Fruit fly (Drosophila melanogaster): ENCODE measurements around the gene sky.

The sky gene

DNA sequence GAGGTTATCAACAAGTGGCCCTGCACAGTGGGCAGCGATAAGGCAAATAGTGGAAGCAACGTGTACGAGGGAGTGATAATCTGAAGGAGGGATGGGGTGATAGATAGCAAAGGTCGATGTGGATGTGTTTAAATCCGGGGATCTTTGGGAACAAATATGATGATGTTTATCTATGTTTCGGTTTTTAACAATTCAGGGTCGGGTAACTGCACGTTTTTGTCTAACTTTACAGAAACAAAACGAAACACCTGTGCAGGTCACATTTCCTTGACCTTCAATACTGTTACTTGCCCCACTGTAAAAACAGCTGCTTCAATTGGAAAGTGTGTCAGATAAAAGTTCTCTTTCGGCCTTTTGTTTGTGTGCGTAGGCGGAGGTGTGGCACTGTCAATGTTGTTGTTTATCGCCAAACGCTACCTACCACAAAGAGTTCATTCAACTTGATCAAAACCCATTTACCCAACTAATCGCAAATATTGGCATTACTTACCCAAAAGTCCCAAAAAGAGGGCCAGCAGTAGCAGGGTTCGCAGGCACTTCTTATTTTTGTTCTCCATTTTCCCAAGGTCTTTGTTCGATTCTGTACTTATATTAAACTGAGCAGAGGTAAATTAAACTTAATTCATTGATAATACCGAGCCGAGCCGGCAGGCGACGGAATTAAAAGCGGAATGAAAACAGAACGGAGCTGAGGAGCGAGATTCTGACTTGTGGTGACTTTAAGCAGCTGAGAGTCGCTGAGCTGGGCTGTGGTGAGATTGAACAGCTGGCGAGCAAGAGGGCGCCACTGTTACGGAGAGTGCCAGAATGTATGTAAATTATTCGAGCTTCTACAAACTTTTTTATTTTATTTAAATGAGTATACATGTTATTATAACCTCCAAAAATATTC, 3.7 kb upstream of the sky start, which contains the start of gene Mtp:
Gene Mtp (minus strand): TSS at position 681 of the 892 bp plus-strand sequence.
- TF ChIP-seq Dll (optimal IDR thresholded peaks at IDR 0.05) (no peak), EcR (GFP tag; optimal IDR thresholded peaks at IDR 0.05) (peak; percentile 57 to 58)

DNA sequence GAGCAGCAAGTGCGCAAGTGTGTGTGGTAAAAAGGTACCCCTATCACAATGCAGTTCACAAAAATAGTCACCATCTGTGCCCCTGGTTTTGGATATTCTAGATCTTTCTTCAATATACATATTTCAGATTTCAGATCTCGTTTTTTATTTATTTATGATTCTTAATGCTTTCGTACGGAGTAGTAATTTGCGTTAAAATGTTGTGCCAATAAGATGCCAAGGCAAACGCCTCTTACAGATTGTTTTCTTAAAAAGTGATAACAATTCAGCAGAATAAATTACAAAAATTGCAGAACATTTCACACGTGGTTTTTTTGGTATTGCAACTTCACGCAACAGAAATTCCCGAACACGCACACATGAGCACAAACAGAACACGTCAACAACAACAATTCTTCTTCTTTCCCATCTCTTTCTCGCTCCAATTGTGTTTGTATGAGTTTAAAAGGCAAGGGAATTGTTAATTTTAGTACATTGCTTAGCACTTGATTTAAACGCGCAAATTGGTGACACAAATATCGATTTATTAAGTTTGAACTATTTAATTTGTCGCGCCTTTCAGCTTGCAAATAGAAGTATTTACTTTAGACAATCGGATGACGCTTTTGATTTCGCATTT, 566 bp downstream of the sky start:
- no peak for TF ChIP-seq Dll (optimal IDR thresholded peaks at IDR 0.05)
- no peak for TF ChIP-seq EcR (GFP tag; optimal IDR thresholded peaks at IDR 0.05)
- TF ChIP-seq psq (optimal IDR thresholded peaks at IDR 0.05) = no peak
- TF ChIP-seq CG8478 (optimal IDR thresholded peaks at IDR 0.05) = no peak
- no peak for TF ChIP-seq pan (optimal IDR thresholded peaks at IDR 0.05)
- no peak for TF ChIP-seq usp (GFP tag; optimal IDR thresholded peaks at IDR 0.05)

DNA sequence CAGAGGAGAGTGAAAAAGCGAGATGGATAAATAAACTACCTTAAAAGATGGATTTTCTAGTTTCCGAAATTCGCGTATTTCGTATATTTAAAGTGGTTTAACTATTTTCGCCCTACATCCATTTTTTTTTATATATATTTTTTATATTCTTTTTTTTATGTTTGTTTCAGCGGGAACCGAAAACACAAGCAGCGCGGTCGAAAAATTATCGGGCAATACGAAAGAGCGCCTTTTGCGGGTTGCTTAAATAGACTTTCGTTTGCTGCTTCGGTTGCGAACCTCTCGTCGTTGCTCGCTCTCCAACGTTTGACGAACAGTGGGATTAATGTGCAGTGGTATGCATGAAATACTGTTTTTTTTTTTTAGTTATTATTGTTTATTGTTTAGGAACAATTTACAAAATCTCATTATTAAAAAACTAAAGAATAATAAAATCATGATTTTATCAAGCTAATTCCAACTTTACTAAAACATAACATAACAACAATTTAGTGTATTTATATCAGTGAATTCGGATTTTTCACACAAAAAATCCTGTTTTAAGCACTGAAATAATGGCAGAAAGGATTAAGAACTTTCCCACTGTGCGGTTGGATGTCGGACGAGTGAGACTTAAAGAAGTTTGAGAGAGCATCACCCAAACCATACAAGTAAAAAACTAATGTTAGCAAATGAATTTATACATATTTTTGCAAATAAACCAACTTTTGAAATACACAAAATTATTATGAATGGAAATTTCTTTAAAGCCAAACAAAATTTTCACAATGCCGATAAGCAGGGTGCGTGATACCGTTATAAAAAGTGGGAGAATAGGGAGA, 1.3 kb downstream of the sky start:
- no peak for TF ChIP-seq usp (GFP tag; optimal IDR thresholded peaks at IDR 0.05)
- no peak for TF ChIP-seq Dll (optimal IDR thresholded peaks at IDR 0.05)
- no peak for TF ChIP-seq EcR (GFP tag; optimal IDR thresholded peaks at IDR 0.05)
- TF ChIP-seq pan (optimal IDR thresholded peaks at IDR 0.05) = no peak
- TF ChIP-seq psq (optimal IDR thresholded peaks at IDR 0.05) = no peak
- TF ChIP-seq CG8478 (optimal IDR thresholded peaks at IDR 0.05) = no peak

DNA sequence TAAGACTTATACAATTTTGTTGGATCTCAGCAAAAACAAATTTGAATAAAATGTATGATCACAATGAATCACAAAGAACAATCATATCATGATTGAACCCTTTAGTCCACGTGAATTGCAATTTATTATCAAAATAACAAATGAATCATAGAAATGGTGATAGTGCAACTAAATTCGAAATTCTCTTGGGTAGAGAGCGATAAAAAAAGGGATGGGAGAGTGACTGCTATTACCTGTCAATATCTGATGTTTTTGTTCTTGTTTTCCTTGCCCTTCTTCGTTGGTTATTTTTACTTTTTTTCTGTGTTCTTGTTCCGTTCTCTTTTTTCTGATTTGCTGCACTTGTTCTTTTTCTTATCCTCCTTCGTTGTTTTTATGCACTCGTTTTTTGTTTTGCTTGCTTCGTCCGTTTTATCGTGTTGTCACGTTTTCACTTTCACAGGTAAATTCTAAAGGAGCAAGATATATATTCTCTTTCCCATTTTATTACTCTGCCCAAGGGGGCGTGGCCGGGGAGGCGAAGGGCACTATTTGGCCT, 2.0 kb downstream of the sky start:
- TF ChIP-seq CG8478 (optimal IDR thresholded peaks at IDR 0.05) = no peak
- no peak for TF ChIP-seq EcR (GFP tag; optimal IDR thresholded peaks at IDR 0.05)
- TF ChIP-seq pan (optimal IDR thresholded peaks at IDR 0.05) = no peak
- TF ChIP-seq usp (GFP tag; optimal IDR thresholded peaks at IDR 0.05) = no peak
- no peak for TF ChIP-seq Dll (optimal IDR thresholded peaks at IDR 0.05)
- TF ChIP-seq psq (optimal IDR thresholded peaks at IDR 0.05) = no peak

DNA sequence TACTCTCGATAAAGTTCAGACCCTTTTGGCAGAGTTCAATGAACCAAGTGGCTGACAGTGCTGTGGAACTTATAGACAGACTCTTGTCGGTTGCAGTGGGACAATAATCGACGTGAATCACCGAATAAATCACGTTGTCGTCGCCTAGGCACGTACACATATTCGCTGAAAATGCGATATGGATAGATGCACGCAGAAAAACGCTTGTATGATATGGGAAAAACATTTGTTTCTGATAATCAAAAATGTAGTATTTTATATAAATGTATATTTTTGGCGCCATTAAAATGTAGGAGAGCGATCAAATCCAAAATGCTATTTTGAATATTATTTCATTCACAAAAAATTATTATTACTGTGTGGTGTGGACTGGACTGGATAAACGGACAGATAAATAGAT, 3.5 kb downstream of the sky start:
- TF ChIP-seq Dll (optimal IDR thresholded peaks at IDR 0.05) = no peak
- TF ChIP-seq pan (optimal IDR thresholded peaks at IDR 0.05) = no peak
- no peak for TF ChIP-seq psq (optimal IDR thresholded peaks at IDR 0.05)
- TF ChIP-seq usp (GFP tag; optimal IDR thresholded peaks at IDR 0.05) = no peak
- TF ChIP-seq CG8478 (optimal IDR thresholded peaks at IDR 0.05) = no peak
- TF ChIP-seq EcR (GFP tag; optimal IDR thresholded peaks at IDR 0.05) = no peak

DNA sequence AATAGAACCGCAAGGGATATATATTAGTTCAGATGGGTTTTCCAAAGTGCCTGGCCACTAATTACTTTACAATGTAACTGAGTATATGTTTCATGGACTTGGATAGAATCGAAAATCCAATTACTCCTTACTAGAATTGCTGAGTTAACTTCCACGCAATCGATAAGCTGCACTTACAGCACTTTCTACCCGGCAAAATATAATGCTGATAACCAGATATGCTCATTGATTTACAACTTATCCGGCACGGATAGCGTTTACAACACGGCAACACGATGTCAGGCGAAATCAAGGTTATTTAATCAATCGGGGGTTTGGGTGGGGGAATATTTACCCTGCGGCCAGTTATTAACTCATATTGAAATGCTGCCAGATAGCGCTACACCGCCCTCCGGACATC, 5.2 kb downstream of the sky start:
- TF ChIP-seq usp (GFP tag; optimal IDR thresholded peaks at IDR 0.05) (no peak), CG8478 (optimal IDR thresholded peaks at IDR 0.05) (no peak), Dll (optimal IDR thresholded peaks at IDR 0.05) (no peak), EcR (GFP tag; optimal IDR thresholded peaks at IDR 0.05) (no peak), psq (optimal IDR thresholded peaks at IDR 0.05) (no peak), pan (optimal IDR thresholded peaks at IDR 0.05) (no peak)

DNA sequence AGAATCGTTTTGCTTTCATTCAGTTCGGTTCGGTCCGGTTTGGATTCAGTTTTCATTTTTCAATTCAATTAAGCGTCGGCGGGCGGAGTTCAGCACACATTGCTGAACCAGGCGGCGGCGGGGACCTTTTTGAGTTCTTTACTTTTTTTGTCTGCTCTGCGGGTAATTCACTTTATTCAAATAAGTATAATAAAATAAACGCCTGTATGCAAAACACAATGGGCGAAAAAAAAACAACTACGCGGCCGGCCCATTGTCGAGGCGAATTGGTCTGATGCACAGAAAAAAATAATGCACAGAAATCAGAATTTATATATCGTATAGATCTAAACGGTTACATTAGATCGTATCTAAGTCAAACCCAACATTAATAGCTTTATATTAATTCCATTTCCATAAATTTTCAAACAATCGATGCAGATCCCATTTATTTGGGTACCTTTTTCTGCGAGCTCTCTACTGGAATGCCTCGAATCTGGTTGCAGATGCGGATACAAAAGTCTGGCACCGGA, 5.9 kb downstream of the sky start:
- TF ChIP-seq pan (optimal IDR thresholded peaks at IDR 0.05) (no peak), usp (GFP tag; optimal IDR thresholded peaks at IDR 0.05) (no peak), Dll (optimal IDR thresholded peaks at IDR 0.05) (no peak)

DNA sequence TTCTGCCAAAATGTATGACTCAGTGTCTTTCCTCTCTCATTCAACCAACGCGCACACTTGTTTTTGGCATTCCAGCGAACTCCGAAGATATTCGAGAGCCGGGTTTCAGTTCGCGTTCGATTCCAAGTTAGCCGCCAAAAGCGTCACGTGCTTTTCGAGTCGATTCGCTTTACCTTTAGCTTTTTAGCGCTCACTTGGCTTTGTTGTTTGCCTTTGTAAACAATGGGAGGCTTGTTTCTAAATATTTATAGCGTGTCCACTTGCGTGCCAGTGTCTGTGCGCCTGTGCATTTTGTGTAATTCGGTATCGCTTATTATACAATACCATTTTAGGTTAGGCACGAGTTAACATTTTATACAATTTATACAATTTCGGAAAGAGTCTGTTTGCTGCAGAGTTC, 7.4 kb downstream of the sky start:
- no peak for TF ChIP-seq psq (optimal IDR thresholded peaks at IDR 0.05)
- no peak for TF ChIP-seq CG8478 (optimal IDR thresholded peaks at IDR 0.05)
- no peak for TF ChIP-seq EcR (GFP tag; optimal IDR thresholded peaks at IDR 0.05)
- no peak for TF ChIP-seq Dll (optimal IDR thresholded peaks at IDR 0.05)
- no peak for TF ChIP-seq pan (optimal IDR thresholded peaks at IDR 0.05)
- TF ChIP-seq usp (GFP tag; optimal IDR thresholded peaks at IDR 0.05) = no peak

DNA sequence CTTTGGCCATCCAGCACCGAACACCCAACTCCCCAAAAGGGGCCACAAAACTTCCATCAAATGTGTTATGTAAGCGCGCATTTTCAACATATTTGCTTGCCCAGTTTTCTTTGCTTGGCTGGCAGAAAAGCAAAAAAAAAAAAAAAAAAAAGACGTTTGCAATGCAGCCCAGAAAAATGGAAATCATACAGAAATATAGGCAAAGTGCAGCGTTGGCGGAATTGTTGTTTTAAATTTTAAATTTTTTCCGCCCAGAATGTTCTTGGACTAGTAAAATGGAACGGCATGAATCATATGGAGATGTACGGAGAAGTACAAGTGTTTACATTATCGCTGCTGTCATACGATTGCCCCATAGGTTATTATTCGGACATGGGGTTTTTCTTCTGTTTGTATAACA, 9.4 kb downstream of the sky start:
- no peak for TF ChIP-seq psq (optimal IDR thresholded peaks at IDR 0.05)
- no peak for TF ChIP-seq usp (GFP tag; optimal IDR thresholded peaks at IDR 0.05)

DNA sequence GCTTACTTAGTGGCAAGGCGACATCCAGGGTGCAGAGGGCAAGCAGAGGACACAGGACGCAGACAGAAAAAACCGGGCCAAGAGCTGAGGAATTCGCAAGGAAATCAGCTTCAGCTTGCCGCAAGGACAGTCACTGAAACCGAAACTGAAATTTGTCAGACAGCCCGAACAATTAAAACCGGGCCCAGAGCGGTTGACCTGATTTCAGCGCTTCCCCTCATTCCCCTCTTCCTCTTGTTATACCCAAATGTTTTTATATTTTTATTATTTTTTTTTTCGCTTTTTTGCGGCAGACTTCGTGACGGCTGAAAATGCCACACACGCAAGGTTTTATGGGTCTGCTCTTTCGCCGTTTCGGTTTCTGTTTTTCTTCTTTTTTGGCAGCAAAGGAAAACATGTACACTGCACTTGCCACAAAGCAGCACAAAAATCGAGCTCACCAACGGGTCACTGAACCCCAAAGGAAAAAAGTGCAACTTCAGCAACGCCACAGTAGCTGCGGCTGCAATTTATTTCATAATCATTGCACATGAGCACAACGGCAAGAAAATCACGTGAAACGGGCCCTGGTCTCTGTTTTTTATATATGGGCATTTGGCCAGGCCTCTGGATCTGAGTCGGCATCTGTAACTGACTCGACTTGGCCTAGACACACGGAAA, 10.6 kb downstream of the sky start:
- TF ChIP-seq pan (optimal IDR thresholded peaks at IDR 0.05) (no peak), usp (GFP tag; optimal IDR thresholded peaks at IDR 0.05) (no peak), CG8478 (optimal IDR thresholded peaks at IDR 0.05) (no peak), psq (optimal IDR thresholded peaks at IDR 0.05) (no peak), Dll (optimal IDR thresholded peaks at IDR 0.05) (no peak), EcR (GFP tag; optimal IDR thresholded peaks at IDR 0.05) (no peak)

DNA sequence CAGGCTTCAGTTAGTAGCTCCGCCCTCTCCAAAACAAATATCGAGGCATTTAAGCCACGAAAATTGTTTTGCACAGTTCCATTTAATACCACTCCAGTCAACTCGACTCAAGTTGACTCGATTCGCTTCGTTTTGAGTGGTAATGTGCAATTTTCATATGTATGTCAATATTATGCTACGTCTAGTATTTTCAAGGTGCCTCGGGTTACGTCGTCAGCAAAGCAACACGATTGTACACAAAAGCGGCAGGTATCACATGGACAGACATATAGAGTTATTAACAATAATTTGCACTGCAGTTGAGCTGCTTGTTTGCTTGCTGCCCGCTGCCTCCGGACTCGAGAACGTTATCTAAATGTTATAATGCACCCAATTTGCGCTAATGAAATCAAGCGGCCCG, 13.7 kb downstream of the sky start:
- TF ChIP-seq usp (GFP tag; optimal IDR thresholded peaks at IDR 0.05) (no peak), pan (optimal IDR thresholded peaks at IDR 0.05) (no peak), psq (optimal IDR thresholded peaks at IDR 0.05) (no peak), EcR (GFP tag; optimal IDR thresholded peaks at IDR 0.05) (no peak), CG8478 (optimal IDR thresholded peaks at IDR 0.05) (no peak), Dll (optimal IDR thresholded peaks at IDR 0.05) (no peak)

Measured in whole organism.